Worm (Caenorhabditis elegans): ENCODE data around the gene srd-32.

ce11 chrV:4914879-4915278 is 49.4 kb downstream of the srd-32 start, which contains the start of gene H23N18.6:
- TF ChIP-seq ztf-11 (tag; optimal IDR thresholded peaks at IDR 0.05) (no peak), lim-7 (GFP tag; IDR thresholded peaks at IDR 0.05) (no peak), egl-27 (tag; optimal IDR thresholded peaks at IDR 0.05) (no peak), lin-1 (GFP tag; IDR thresholded peaks at IDR 0.05) (no peak), lin-13 (GFP tag; optimal IDR thresholded peaks at IDR 0.05) (no peak), aly-2 (tag; optimal IDR thresholded peaks at IDR 0.05) (no peak), pha-4 (GFP tag; IDR thresholded peaks at IDR 0.05) (no peak), pha-4 (tag; optimal IDR thresholded peaks at IDR 0.05) (no peak)
